Worm (Caenorhabditis elegans) whole organism, young adult: ENCODE data around the gene atic-1.

Experiments
- T26A5.8 ChIP-seq: sonication (generic microtip); optimal IDR thresholded peaks from 2 replicates; lab custom pipeline; 2016; ENCODE audit warnings: missing genetic modification characterization, missing compliant biosample characterization
- Y53G8AR.9 ChIP-seq: fragments of 200-800 bp; sonication (Bioruptor generic); conservative IDR thresholded peaks from 2 replicates; pipeline ENCODE4 v1.3.6; 2022; ENCODE audit warnings: missing genetic modification reagents, missing genetic modification characterization, missing compliant biosample characterization
- ama-1 ChIP-seq, 3 experiments: fragments of 150-350 bp in 1 of 3; sonication (generic microtip) in 2 of 3; optimal IDR thresholded peaks; 2 replicates each; lab custom pipeline; 2014 to 2018; ENCODE audit warnings: missing biosample characterization in 2 of 3, missing genetic modification characterization in 2 of 3, missing genetic modification reagents in 2 of 3
- attf-3 ChIP-seq: fragments of 200-800 bp; sonication (Bioruptor generic); conservative IDR thresholded peaks from 2 replicates; pipeline ENCODE4 v1.3.6; 2022; ENCODE audit warnings: missing genetic modification reagents, missing genetic modification characterization, missing compliant biosample characterization
- cebp-2 ChIP-seq: fragments of 200-800 bp; sonication (Bioruptor generic); IDR thresholded peaks from 2 replicates; pipeline ENCODE4 v1.3.6; 2022; ENCODE audit warnings: missing genetic modification characterization, missing compliant biosample characterization
- ceh-79 ChIP-seq: sonication (generic microtip); optimal IDR thresholded peaks from 2 replicates; lab custom pipeline; 2017; ENCODE audit warnings: mild to moderate bottlenecking, missing genetic modification characterization, missing compliant biosample characterization
- egl-18 ChIP-seq: fragments of 200-800 bp; sonication (Bioruptor generic); IDR thresholded peaks from 2 replicates; pipeline ENCODE4 v1.3.6; 2022; ENCODE audit warnings: missing genetic modification reagents, missing genetic modification characterization, missing compliant biosample characterization
- him-1 ChIP-seq: sonication (generic microtip); optimal IDR thresholded peaks from 2 replicates; lab custom pipeline; 2016; ENCODE audit warnings: missing genotype, missing genetic modification reagents, missing genetic modification characterization, missing compliant biosample characterization
- lin-40 ChIP-seq: sonication (generic microtip); optimal IDR thresholded peaks from 2 replicates; lab custom pipeline; 2016; ENCODE audit warnings: missing genetic modification characterization, mild to moderate bottlenecking, missing compliant biosample characterization, missing genotype, missing genetic modification reagents
- madf-8 ChIP-seq: fragments of 200-800 bp; sonication (Bioruptor generic); conservative IDR thresholded peaks from 2 replicates; pipeline ENCODE4 v1.3.6; 2022; ENCODE audit warnings: missing genetic modification reagents, missing genetic modification characterization, missing compliant biosample characterization
- pha-4 ChIP-seq: fragments of 150-350 bp; sonication (generic microtip); optimal IDR thresholded peaks from 2 replicates; lab custom pipeline; 2014; ENCODE audit warnings: missing biosample characterization, missing genetic modification reagents, missing genetic modification characterization
- snpc-3.4 ChIP-seq: sonication (generic microtip); optimal IDR thresholded peaks from 2 replicates; lab custom pipeline; 2017; ENCODE audit warnings: missing genetic modification characterization, mild to moderate bottlenecking, missing compliant biosample characterization, antibody characterized with exemption, moderate library complexity, missing genotype, missing genetic modification reagents
- sptf-2 ChIP-seq: fragments of 200-800 bp; sonication (Bioruptor generic); optimal IDR thresholded peaks from 2 replicates; lab custom pipeline; 2018; ENCODE audit warnings: mild to moderate bottlenecking, missing genetic modification characterization, missing compliant biosample characterization

DNA sequence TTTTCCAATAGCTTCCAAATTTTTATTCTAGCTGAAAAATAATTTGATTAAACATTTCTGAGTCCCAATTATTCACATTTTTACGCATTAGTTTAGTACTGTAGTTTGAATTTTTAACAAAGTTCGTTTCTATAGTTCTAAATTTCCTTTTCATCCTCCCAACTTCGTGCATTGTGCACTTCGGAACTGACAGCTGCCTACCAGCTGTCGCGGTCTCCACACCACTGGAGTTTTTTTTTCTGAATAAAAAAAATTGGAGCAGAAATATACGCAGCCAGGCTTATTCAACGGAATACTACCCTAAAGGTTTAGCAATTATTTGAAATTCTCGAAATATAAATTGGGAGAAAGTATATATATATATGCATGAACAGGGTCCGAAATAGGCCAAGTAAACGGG, 32.6 kb upstream of the atic-1 start:
- no peak for TF ChIP-seq Y53G8AR.9
- no peak for TF ChIP-seq lin-40
- TF ChIP-seq him-1, result no peak
- TF ChIP-seq sptf-2 (GFP tag; lab: Kevin White, UChicago), result no peak
- TF ChIP-seq pha-4 (tag; lab: Kevin White, UChicago), result no peak
- no peak for TF ChIP-seq snpc-3.4 (tag; lab: Kevin White, UChicago)
- no peak for TF ChIP-seq madf-8 (GFP tag; lab: Robert Waterston, UW)
- TF ChIP-seq ama-1 (optimal IDR thresholded peaks at IDR 0.05; lab: Kevin White, UChicago), result no peak
- TF ChIP-seq ama-1 (GFP tag; optimal IDR thresholded peaks at IDR 0.05; lab: Kevin White, UChicago), result no peak
- no peak for TF ChIP-seq cebp-2 (GFP tag; lab: Robert Waterston, UW)
- TF ChIP-seq egl-18 (GFP tag; lab: Robert Waterston, UW), result no peak
- TF ChIP-seq T26A5.8 (tag; lab: Kevin White, UChicago), result no peak
- TF ChIP-seq attf-3 (GFP tag; lab: Robert Waterston, UW), result no peak
- no peak for TF ChIP-seq ceh-79 (tag; lab: Kevin White, UChicago)
